Worm (Caenorhabditis elegans) whole organism, young adult: ENCODE data around the gene cyp-34A8.

ENCODE experiments used
- ceh-27 ChIP-seq: fragments of 200-800 bp; sonication (Bioruptor generic); optimal IDR thresholded peaks from 2 replicates; lab custom pipeline; 2018; ENCODE audit warnings: mild to moderate bottlenecking, missing genetic modification characterization, moderate library complexity, missing compliant biosample characterization
- mcd-1 ChIP-seq: fragments of 200-800 bp; sonication (Bioruptor generic); IDR thresholded peaks from 2 replicates; pipeline ENCODE4 v1.3.6; 2022; ENCODE audit warnings: missing genetic modification reagents, missing genetic modification characterization, missing compliant biosample characterization
- nhr-27 ChIP-seq: fragments of 200-800 bp; sonication (Bioruptor generic); optimal IDR thresholded peaks from 2 replicates; lab custom pipeline; 2018; ENCODE audit warnings: mild to moderate bottlenecking, missing genetic modification characterization, moderate library complexity, missing compliant biosample characterization
- sea-2 ChIP-seq: fragments of 200-800 bp; sonication (Bioruptor generic); IDR thresholded peaks from 2 replicates; pipeline ENCODE4 v1.3.6; 2022; ENCODE audit warnings: missing genetic modification characterization, missing compliant biosample characterization
- tbp1 ChIP-seq: fragments of 200-800 bp; sonication (Bioruptor generic); optimal IDR thresholded peaks from 2 replicates; lab custom pipeline; 2018; ENCODE audit warnings: mild to moderate bottlenecking, missing genetic modification characterization, missing compliant biosample characterization

- TF ChIP-seq nhr-27, result no peak
- no peak for TF ChIP-seq tbp1 (GFP tag; lab: Kevin White, UChicago)
- TF ChIP-seq sea-2 (GFP tag; lab: Robert Waterston, UW), result no peak
- TF ChIP-seq mcd-1 (GFP tag; lab: Robert Waterston, UW), result no peak
- TF ChIP-seq ceh-27 (GFP tag; lab: Kevin White, UChicago), result no peak
These were observed 26.4 kb upstream of the cyp-34A8 start, which contains the start of gene K09D9.9 for ce11 chrV:3994048-3994447.
